Worm (Caenorhabditis elegans) whole organism, young adult: Measurements from ENCODE around the gene K10G9.2.

ENCODE experiments used
- dpl-1 ChIP-seq: fragments of 150-350 bp; optimal IDR thresholded peaks from 2 replicates; lab custom pipeline; 2014; ENCODE audit warnings: missing biosample characterization, missing genetic modification reagents, missing genetic modification characterization
- madf-10 ChIP-seq: sonication (generic microtip); optimal IDR thresholded peaks from 2 replicates; lab custom pipeline; 2016; ENCODE audit warnings: mild to moderate bottlenecking, missing genetic modification characterization, missing compliant biosample characterization
- snpc-4 ChIP-seq, 5 experiments: fragments of 150-350 bp in 1 of 5; sonication (generic microtip) in 4 of 5; optimal IDR thresholded peaks; 2 replicates each; lab custom pipeline; 2014 to 2018; ENCODE audit warnings: missing genetic modification characterization in 5 of 5, missing biosample characterization in 3 of 5, antibody characterized with exemption in 2 of 5, mild to moderate bottlenecking in 2 of 5, missing compliant biosample characterization in 2 of 5, missing genotype in 2 of 5, moderate library complexity in 2 of 5, missing genetic modification reagents in 1 of 5

- TF ChIP-seq madf-10 (no peak), snpc-4 (GFP tag; optimal IDR thresholded peaks at IDR 0.05; lab: Kevin White, UChicago) (no peak), snpc-4 (tag; optimal IDR thresholded peaks at IDR 0.05; lab: Kevin White, UChicago) (no peak), dpl-1 (no peak)
Measured at ce11 chrIII:10328565-10329541, 43.1 kb downstream of the K10G9.2 start.
